Worm (Caenorhabditis elegans): ENCODE results near the gene bus-18.

DNA sequence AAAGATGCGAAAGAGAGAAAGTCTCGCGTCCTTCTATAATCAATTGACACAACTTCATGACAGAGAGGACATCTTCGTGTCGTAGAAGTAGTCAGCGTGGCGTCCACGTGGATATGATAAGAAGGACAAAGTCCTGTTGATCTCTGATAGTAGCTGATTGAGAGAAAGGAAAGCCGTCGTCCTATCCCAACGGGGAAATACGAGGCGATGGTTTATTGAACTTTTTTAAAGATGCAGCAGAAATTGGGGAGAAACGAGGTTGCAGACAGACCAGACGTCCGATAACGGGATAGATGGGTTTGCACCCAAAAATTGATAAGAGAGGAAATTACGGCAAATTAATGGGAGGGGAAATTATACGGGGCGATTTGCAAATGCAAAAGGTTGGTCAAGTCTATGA lies 29.0 kb downstream of the bus-18 start:
- TF ChIP-seq scrt-1 (GFP tag; IDR thresholded peaks at IDR 0.05) (no peak), ama-1 (optimal IDR thresholded peaks at IDR 0.05) (no peak)
